3 fruit fly cellular contexts compared by ENCODE assay signal in the genomic region with DNA sequence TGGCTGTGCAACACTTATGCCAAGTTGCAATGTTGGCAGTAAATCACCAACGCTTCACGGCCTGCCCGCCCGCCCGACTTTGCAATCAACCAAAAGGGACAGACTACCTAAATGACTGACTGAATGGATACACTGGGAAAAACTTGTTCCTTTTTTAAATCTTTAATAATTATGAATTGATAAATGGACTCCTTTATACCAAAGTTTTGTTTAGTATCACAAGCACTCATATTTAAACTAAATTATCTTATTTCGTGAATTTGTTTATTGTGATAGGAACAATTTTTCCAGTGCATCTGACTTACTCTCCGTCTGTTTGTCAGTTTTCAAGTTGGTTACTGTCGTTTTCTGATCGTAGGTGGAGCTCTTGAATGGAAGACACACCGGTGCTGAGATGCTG.
TF ChIP-seq lines count a peak whose summit lies in the region.

No protein-coding gene starts in this region.

TF ChIP-seq in whole organism, embryonic, 481 proteins besides CTCF, POLR2A, EP300 and RAD21 (continued from another document and continues in another):
- TF ChIP-seq CG8924 (tag; optimal IDR thresholded peaks at IDR 0.05; lab: Kevin White, UChicago) (peak; percentile 60), CG1024 (GFP tag; IDR thresholded peaks at IDR 0.05; lab: Robert Waterston, UW) (peak; percentile 33; the same call in 1 of the 2 replicates), CG7745 (tag; optimal IDR thresholded peaks at IDR 0.05; lab: Kevin White, UChicago) (no peak), sisA (GFP tag; IDR thresholded peaks at IDR 0.05; lab: Robert Waterston, UW) (no peak), br (optimal IDR thresholded peaks at IDR 0.05; lab: Kevin White, UChicago) (no peak), CG31365 (tag; optimal IDR thresholded peaks at IDR 0.05; lab: Kevin White, UChicago) (no peak), lov (optimal IDR thresholded peaks at IDR 0.05; lab: Kevin White, UChicago) (no peak), lov (GFP tag; IDR thresholded peaks at IDR 0.05; lab: Robert Waterston, UW) (no peak), jing (GFP tag; optimal IDR thresholded peaks at IDR 0.05; lab: Kevin White, UChicago) (peak; percentile 5), btn (GFP tag; optimal IDR thresholded peaks at IDR 0.05; lab: Kevin White, UChicago) (no peak), MESR4 (GFP tag; optimal IDR thresholded peaks at IDR 0.05; lab: Kevin White, UChicago) (no peak), CG14050 (GFP tag; IDR thresholded peaks at IDR 0.05; lab: Robert Waterston, UW) (0 out of 3 replicates have a peak, but pooled peaks have one; percentile 31), CG14710 (tag; optimal IDR thresholded peaks at IDR 0.05; lab: Kevin White, UChicago) (peak; percentile 47), CG5953 (GFP tag; IDR thresholded peaks at IDR 0.05; lab: Robert Waterston, UW) (no peak), croc (GFP tag; conservative IDR thresholded peaks at IDR 0.05; lab: Robert Waterston, UW) (no peak), CG10147 (GFP tag; optimal IDR thresholded peaks at IDR 0.05; lab: Kevin White, UChicago) (no peak), wdn (GFP tag; IDR thresholded peaks at IDR 0.05; lab: Robert Waterston, UW) (no peak), CG15514 (GFP tag; optimal IDR thresholded peaks at IDR 0.05; lab: Kevin White, UChicago) (peak; percentile 7), B-H2 (GFP tag; optimal IDR thresholded peaks at IDR 0.05; lab: Kevin White, UChicago) (no peak), CG6791 (GFP tag; IDR thresholded peaks at IDR 0.05; lab: Robert Waterston, UW; ENCODE audit: partially characterized antibody) (no peak), GATAe (GFP tag; conservative IDR thresholded peaks at IDR 0.05; lab: Robert Waterston, UW) (no peak), corto (GFP tag; optimal IDR thresholded peaks at IDR 0.05; lab: Kevin White, UChicago) (peak; percentile 85), Hr3 (GFP tag; optimal IDR thresholded peaks at IDR 0.05; lab: Kevin White, UChicago) (peak; percentile 4), gce (GFP tag; IDR thresholded peaks at IDR 0.05; lab: Robert Waterston, UW) (no peak), emc (GFP tag; optimal IDR thresholded peaks at IDR 0.05; lab: Kevin White, UChicago) (no peak), jigr1 (GFP tag; IDR thresholded peaks at IDR 0.05; lab: Robert Waterston, UW) (no peak), CG10462 (GFP tag; optimal IDR thresholded peaks at IDR 0.05; lab: Kevin White, UChicago) (no peak), CG14965 (GFP tag; optimal IDR thresholded peaks at IDR 0.05; lab: Kevin White, UChicago; ENCODE audit: borderline replicate concordance) (no peak), abd-A (tag; optimal IDR thresholded peaks at IDR 0.05; lab: Kevin White, UChicago) (no peak), CG11093 (GFP tag; IDR thresholded peaks at IDR 0.05; lab: Robert Waterston, UW) (no peak), Doc2 (GFP tag; IDR thresholded peaks at IDR 0.05; lab: Robert Waterston, UW) (no peak), NfI (GFP tag; optimal IDR thresholded peaks at IDR 0.05; lab: Kevin White, UChicago) (no peak), org-1 (GFP tag; optimal IDR thresholded peaks at IDR 0.05; lab: Kevin White, UChicago) (no peak), danr (GFP tag; IDR thresholded peaks at IDR 0.05; lab: Robert Waterston, UW) (no peak), CG3281 (GFP tag; optimal IDR thresholded peaks at IDR 0.05; lab: Kevin White, UChicago) (no peak), sim (GFP tag; IDR thresholded peaks at IDR 0.05; lab: Robert Waterston, UW) (no peak), CG6854 (GFP tag; optimal IDR thresholded peaks at IDR 0.05; lab: Kevin White, UChicago) (no peak), CG12391 (tag; optimal IDR thresholded peaks at IDR 0.05; lab: Kevin White, UChicago) (peak; percentile 57), sug (tag; optimal IDR thresholded peaks at IDR 0.05; lab: Kevin White, UChicago) (no peak), stc (GFP tag; IDR thresholded peaks at IDR 0.05; lab: Robert Waterston, UW) (0 out of 2 replicates have a peak, but pooled peaks have one; percentile 32), Awh (GFP tag; IDR thresholded peaks at IDR 0.05; lab: Robert Waterston, UW) (no peak), ci (GFP tag; IDR thresholded peaks at IDR 0.05; lab: Robert Waterston, UW) (peak; percentile 64; the same call in 2 of the 3 replicates), CG10366 (GFP tag; IDR thresholded peaks at IDR 0.05; lab: Robert Waterston, UW) (peak; percentile 24), Antp (GFP tag; optimal IDR thresholded peaks at IDR 0.05; lab: Kevin White, UChicago) (no peak)

TF ChIP-seq in whole organism, prepupa, 60 proteins besides CTCF, POLR2A, EP300 and RAD21 (continued from another document):
- TF ChIP-seq ss (GFP tag; optimal IDR thresholded peaks at IDR 0.05; lab: Kevin White, UChicago) (peak; percentile 91 to 93), Hr4 (GFP tag; optimal IDR thresholded peaks at IDR 0.05; lab: Kevin White, UChicago) (peak; percentile 69), Gug (GFP tag; IDR thresholded peaks at IDR 0.05; lab: Robert Waterston, UW) (peak; percentile 52), Eip78C (GFP tag; lab: Kevin White, UChicago) (peak; percentile 98), Eip93F (GFP tag; optimal IDR thresholded peaks at IDR 0.05; lab: Kevin White, UChicago) (peak; percentile 78), CG6276 (GFP tag; optimal IDR thresholded peaks at IDR 0.05; lab: Kevin White, UChicago) (peak; percentile 49), Eip75B (GFP tag; optimal IDR thresholded peaks at IDR 0.05; lab: Kevin White, UChicago) (peak; percentile 90), CG8319 (GFP tag; optimal IDR thresholded peaks at IDR 0.05; lab: Kevin White, UChicago) (peak; percentile 81), CG6792 (GFP tag; optimal IDR thresholded peaks at IDR 0.05; lab: Kevin White, UChicago) (peak; percentile 93), CG11762 (GFP tag; optimal IDR thresholded peaks at IDR 0.05; lab: Kevin White, UChicago; ENCODE audit: insufficient read depth) (peak; percentile 78), achi (GFP tag; optimal IDR thresholded peaks at IDR 0.05; lab: Kevin White, UChicago) (peak; percentile 88), CG4318 (GFP tag; optimal IDR thresholded peaks at IDR 0.05; lab: Kevin White, UChicago) (peak; percentile 23), Sox102F (GFP tag; optimal IDR thresholded peaks at IDR 0.05; lab: Kevin White, UChicago) (peak; percentile 86), fkh (GFP tag; optimal IDR thresholded peaks at IDR 0.05; lab: Kevin White, UChicago) (no peak), CG8632 (GFP tag; optimal IDR thresholded peaks at IDR 0.05; lab: Kevin White, UChicago) (peak; percentile 93), CG7368 (GFP tag; optimal IDR thresholded peaks at IDR 0.05; lab: Kevin White, UChicago) (peak; percentile 76), CG1621 (tag; optimal IDR thresholded peaks at IDR 0.05; lab: Kevin White, UChicago) (peak; percentile 89), OdsH (GFP tag; optimal IDR thresholded peaks at IDR 0.05; lab: Kevin White, UChicago) (peak; percentile 86), salr (GFP tag; optimal IDR thresholded peaks at IDR 0.05; lab: Kevin White, UChicago) (peak; percentile 58 to 77), Met (GFP tag; optimal IDR thresholded peaks at IDR 0.05; lab: Kevin White, UChicago) (peak; percentile 93), CG9139 (GFP tag; optimal IDR thresholded peaks at IDR 0.05; lab: Kevin White, UChicago) (peak; percentile 90), Lpt (GFP tag; optimal IDR thresholded peaks at IDR 0.05; lab: Kevin White, UChicago) (peak; percentile 59), CG6808 (GFP tag; optimal IDR thresholded peaks at IDR 0.05; lab: Kevin White, UChicago) (peak; percentile 92), Smox (GFP tag; optimal IDR thresholded peaks at IDR 0.05; lab: Kevin White, UChicago) (peak; percentile 89), CG6854 (GFP tag; optimal IDR thresholded peaks at IDR 0.05; lab: Kevin White, UChicago) (peak; percentile 77), CG10669 (GFP tag; optimal IDR thresholded peaks at IDR 0.05; lab: Kevin White, UChicago) (peak; percentile 92), pdm3 (GFP tag; optimal IDR thresholded peaks at IDR 0.05; lab: Kevin White, UChicago) (peak; percentile 89), Ets96B (tag; optimal IDR thresholded peaks at IDR 0.05; lab: Kevin White, UChicago) (peak; percentile 94), Hr39 (GFP tag; optimal IDR thresholded peaks at IDR 0.05; lab: Kevin White, UChicago) (peak; percentile 87), CG3032 (tag; optimal IDR thresholded peaks at IDR 0.05; lab: Kevin White, UChicago) (peak; percentile 95), fd59A (GFP tag; optimal IDR thresholded peaks at IDR 0.05; lab: Kevin White, UChicago) (peak; percentile 88), CG15336 (GFP tag; IDR thresholded peaks at IDR 0.05; lab: Robert Waterston, UW) (peak; percentile 64), CG34406 (GFP tag; optimal IDR thresholded peaks at IDR 0.05; lab: Kevin White, UChicago) (peak; percentile 91), CG11902 (GFP tag; optimal IDR thresholded peaks at IDR 0.05; lab: Kevin White, UChicago) (peak; percentile 88), fd85E (GFP tag; optimal IDR thresholded peaks at IDR 0.05; lab: Kevin White, UChicago) (peak; percentile 55), spab (GFP tag; optimal IDR thresholded peaks at IDR 0.05; lab: Kevin White, UChicago) (peak; percentile 89), net (GFP tag; optimal IDR thresholded peaks at IDR 0.05; lab: Kevin White, UChicago) (peak; percentile 87), cyc (GFP tag; optimal IDR thresholded peaks at IDR 0.05; lab: Kevin White, UChicago) (peak; percentile 88)

TF ChIP-seq in whole organism, wandering third instar larva, 38 proteins besides CTCF, POLR2A, EP300 and RAD21 (continued from another document):
- TF ChIP-seq ey (GFP tag; optimal IDR thresholded peaks at IDR 0.05; lab: Kevin White, UChicago) (peak; percentile 89), sage (GFP tag; optimal IDR thresholded peaks at IDR 0.05; lab: Kevin White, UChicago) (peak; percentile 83), fru (GFP tag; optimal IDR thresholded peaks at IDR 0.05; lab: Kevin White, UChicago) (peak; percentile 98), CrebA (GFP tag; optimal IDR thresholded peaks at IDR 0.05; lab: Kevin White, UChicago; ENCODE audit: borderline replicate concordance) (peak; percentile 73), OdsH (GFP tag; optimal IDR thresholded peaks at IDR 0.05; lab: Kevin White, UChicago) (peak; percentile 93)
